Fruit fly (Drosophila melanogaster) S2 (cell line): ENCODE data around the gene Nulp1.

Experiments used
- CG8478 ChIP-seq: fragments of >200 bp; optimal IDR thresholded peaks from 2 replicates; lab custom pipeline; 2018
- CTCF ChIP-seq, 2 experiments: fragments of >200 bp; optimal IDR thresholded peaks; 2 replicates each; lab custom pipeline; 2018

The Nulp1 gene

DNA sequence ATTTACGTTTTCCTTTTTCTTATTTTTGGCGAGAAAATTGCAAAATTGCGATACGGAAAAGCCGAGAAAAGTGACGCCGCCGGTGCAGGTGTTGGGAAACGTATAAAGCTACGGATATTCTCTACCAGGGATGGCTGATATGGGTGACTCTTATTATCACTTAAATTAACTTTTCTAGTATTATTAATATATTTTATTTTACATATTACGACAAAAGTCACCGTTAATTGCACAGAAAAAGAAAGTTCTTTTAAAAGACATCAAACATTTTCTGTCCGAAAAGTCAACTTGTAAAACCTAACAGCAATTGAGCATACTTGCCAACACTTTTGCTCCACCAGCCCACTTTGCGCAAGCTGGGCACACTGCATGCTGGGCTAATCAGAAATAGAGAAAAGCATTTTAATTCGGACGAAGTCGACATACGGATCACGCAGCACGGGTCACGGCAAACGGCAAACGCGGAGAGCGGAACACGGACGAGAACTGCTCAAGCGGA lies 17.6 kb downstream of the Nulp1 start, which contains the start of the genes Cds and Uba2:
Cds (plus strand) TSS at position 51 of the 499 bp plus-strand sequence.
Uba2 (minus strand) TSS at position 107 of the 499 bp plus-strand sequence.
- TF ChIP-seq CG8478 (lab: Kevin White, UChicago) (no peak), CTCF (optimal IDR thresholded peaks at IDR 0.05; lab: Kevin White, UChicago) (no peak)

DNA sequence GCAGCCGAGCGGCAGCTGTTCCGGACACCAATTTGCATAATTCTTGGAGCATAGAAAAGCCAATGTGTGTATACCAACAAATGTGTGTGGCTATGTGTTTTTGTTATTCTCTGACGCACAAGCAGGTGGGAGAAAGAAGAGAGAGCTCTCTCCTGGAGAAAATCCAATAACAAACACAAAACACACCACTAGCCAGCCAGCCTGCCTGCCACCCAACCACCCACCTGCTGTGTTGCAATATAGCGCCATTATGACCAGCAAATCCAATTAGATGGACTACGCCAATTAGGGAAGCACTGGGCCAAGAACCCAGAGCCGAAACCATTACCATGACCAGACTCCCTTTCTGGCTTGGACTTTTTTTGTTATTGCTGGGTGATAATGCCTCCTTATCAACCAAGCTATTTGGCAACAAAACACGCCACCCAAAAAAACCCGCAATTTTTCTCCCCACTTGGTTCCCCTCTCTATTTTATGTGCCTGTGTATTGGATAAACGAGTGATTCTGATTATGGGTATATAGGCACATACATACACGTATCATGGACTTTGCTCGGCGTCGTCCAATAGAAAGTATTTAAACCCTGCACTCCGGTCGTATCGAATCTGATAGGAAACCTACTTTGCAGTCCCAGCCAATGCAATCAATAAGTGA lies 18.4 kb downstream of the Nulp1 start:
- TF ChIP-seq CG8478 (lab: Kevin White, UChicago) (no peak), CTCF (optimal IDR thresholded peaks at IDR 0.05; lab: Kevin White, UChicago) (no peak)

DNA sequence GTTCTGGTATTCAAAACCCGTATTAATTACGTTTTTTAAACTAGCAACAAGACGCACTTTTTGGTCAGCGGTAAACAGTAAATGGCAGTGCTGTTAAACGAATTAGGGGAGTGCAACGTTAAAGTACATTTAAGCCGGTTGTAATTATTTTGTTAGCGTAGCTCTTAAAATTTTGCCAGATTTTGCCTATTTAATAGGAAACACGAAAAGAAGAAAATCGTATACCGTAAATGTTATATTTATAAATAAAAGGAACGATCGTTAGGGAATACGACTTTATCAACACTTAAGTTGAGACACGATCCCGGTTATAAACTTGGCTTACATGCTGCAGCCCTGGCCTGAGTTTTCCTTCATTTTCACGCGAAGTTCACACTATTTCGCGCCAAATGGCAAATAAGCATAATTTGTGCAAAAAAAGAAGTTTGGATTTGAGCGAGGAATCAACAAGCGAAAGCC lies 27.3 kb downstream of the Nulp1 start, which contains the start of the genes Setx and mus301:
Setx (minus strand) TSS at position 51 of the 459 bp plus-strand sequence.
mus301 (plus strand) TSS at position 361 of the 459 bp plus-strand sequence.
- no peak for TF ChIP-seq CG8478 (lab: Kevin White, UChicago)
- peak in 1 of 2 experiments; percentile 24 for TF ChIP-seq CTCF (optimal IDR thresholded peaks at IDR 0.05; lab: Kevin White, UChicago)

DNA sequence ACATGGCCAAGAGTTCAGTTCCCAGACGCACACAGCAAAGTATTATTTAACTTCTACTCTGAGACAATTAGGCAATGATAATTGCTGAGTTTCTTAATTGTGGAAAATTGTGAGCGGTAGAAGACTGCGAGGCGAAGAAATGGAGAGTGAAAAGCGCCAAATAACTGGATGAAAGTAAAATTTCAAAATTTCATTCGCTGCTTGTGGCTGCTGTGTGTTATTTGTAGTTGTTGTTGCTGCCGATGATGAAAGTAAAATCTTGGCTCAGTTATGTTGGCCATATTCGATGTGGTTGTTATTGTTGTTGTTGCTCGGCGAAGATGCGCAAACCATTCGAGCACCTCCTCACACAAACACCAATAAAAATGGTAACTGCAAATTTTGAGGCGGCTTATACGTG lies 40.1 kb downstream of the Nulp1 start:
- TF ChIP-seq CTCF (optimal IDR thresholded peaks at IDR 0.05; lab: Kevin White, UChicago) (no peak), CG8478 (lab: Kevin White, UChicago) (no peak)

DNA sequence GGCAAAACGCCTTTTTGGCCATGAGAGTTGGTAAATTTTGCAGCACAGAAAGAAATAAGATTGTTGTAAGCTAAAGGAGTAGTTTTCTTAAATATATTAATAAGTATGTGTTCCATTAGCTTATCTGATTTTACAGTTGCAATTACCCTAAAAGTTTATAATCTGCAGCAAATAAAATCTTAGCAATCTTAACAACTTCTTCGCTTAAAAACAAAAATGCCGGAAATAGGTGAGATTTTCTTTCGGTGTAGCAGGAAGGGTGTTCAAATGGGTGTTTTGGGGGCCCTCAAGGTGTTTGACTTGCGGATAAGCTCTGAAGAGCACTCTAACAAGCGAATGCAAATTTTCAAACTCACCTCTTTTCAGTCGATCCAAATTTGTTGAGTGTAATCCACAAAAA lies 40.6 kb downstream of the Nulp1 start:
- TF ChIP-seq CG8478 (lab: Kevin White, UChicago) (no peak), CTCF (optimal IDR thresholded peaks at IDR 0.05; lab: Kevin White, UChicago) (no peak)

DNA sequence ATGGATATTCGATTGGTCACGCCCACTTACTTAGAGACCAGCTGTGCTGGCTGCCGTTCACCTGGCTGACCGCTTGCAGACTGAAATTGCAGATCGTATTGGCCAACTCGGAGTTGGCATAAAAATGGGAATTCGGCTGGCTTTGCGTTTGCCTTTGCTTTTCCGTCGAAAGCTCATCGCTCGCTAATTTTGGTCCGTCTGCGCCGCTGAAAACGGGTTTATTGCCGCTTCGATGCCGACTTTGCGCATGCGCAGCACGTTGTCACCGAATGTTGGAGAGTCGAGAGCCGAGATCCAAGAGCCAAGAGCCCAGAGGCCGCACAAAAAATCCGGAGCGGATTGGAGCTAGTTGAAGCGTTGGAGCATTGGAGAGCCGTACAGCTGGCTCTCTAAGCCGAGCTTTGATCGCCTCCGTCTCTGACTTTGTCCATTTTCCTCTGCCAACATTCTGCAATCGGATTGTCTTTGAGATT lies 41.6 kb downstream of the Nulp1 start, which contains the start of gene CG13676:
CG13676 (minus strand) TSS at position 87 of the 473 bp plus-strand sequence.
- TF ChIP-seq CG8478 (lab: Kevin White, UChicago) (no peak), CTCF (optimal IDR thresholded peaks at IDR 0.05; lab: Kevin White, UChicago) (no peak)

DNA sequence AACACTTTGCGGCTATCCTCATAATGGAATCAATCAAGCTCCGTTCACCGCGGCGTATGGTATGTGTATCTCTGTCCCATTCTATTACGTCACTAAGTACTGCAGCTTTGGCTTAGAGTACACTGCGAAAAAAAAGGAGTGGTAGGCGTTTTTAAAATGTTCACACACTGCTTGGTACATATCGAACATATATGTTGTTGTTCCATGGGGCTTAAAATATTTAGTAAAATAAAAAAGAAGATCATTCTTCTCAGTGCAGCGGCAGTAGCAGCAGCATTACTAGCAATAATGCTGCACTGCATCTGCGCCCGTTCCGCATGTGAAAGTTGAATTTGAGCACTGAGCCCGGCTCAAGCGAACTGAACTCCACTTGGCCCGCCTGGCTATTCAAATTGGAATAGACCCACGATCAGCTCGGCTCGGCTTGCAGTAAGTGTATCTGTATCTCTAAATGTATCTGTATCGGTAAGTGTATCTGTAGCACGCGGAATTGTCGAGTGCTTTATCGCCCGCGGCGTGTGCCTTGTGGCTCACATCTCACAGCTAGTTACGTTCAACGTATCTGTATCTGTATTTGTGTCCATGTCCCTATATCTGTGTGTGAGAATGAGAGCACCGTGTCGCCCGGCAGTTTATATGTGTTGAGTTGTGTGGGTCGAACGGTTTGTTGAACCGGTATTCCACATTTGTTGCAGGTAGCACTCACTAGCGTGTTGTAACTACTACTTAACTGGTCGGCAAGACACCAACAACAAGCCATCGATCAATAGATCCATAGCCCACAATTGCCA lies 43.2 kb downstream of the Nulp1 start:
- no peak for TF ChIP-seq CG8478 (lab: Kevin White, UChicago)
- TF ChIP-seq CTCF (optimal IDR thresholded peaks at IDR 0.05; lab: Kevin White, UChicago), result no peak

DNA sequence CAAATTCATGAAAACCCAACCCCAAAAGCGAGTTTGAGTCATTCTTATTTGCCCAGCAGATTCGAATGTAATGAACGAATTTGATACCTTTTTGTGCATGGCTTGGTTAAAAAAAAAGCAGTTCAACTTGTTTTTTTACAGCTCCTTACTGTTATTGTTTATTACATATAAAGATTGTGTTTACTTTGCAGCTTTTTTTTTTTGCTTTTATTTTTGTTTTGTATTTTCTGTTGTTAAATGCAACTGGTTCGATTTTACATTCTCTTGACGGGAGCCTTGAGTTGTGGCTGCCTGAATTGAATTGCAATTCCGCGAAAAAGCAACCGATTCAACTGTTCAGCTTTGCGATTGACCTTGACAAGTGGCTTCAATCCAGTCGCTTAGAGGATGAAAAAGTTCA lies 44.4 kb downstream of the Nulp1 start:
- no peak for TF ChIP-seq CTCF (optimal IDR thresholded peaks at IDR 0.05; lab: Kevin White, UChicago)
- no peak for TF ChIP-seq CG8478 (lab: Kevin White, UChicago)

DNA sequence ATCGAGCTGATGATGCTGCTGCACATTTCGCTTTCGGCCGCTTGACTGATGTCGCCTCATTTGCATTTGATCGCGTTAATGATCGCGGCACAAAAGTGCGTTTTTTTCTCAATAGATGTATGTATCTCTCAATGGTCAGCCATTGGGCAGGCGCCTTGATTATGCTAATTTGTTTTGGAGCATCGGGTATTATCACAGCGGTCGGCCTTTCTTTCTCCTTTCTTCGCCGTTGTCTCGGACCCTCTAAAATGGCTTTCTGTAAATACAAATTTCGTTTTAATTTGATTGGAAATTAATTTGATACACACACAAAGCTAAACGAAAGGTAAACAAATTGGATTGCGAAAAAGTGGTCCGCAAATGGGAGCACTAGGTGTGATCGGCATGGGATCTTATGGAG lies 45.2 kb downstream of the Nulp1 start:
- TF ChIP-seq CTCF (optimal IDR thresholded peaks at IDR 0.05; lab: Kevin White, UChicago), result no peak

DNA sequence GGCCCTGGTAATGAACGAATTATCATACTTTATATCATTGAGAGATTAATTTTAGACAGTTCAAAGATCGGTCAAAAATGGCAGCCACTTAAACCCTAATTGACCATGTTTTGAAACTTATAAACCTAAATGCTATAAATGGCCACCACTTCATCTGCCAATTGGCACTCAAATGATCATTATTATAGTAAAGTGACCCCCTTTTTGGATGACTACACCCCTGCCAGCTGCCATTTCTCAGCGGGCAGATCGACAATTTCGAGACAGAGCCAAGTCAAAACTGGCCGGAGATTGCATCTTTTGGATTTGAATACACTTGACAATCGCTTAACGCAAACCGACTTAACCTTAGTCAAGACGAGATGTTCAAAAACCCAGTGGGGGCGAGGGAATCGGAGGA lies 46.0 kb downstream of the Nulp1 start:
- TF ChIP-seq CG8478 (lab: Kevin White, UChicago), result no peak
- TF ChIP-seq CTCF (optimal IDR thresholded peaks at IDR 0.05; lab: Kevin White, UChicago), result no peak

DNA sequence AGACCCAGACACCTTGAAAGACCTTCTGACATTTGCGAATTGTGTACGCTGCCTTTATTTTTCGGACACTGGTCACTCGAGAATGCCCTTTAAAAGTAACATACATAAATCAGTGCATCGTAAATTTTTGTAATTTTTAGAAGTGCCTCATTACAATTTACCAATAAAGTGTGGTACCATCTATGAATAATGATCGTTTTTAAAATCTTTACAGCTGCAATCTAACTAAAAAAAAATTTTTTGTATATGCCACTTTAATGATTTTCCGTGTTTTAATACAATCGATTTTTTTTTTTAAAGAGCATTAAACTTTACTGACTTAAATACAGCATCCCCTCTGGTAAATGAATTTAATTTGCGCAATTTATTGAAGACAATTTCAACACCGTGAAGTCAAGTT lies 46.9 kb downstream of the Nulp1 start:
- TF ChIP-seq CTCF (optimal IDR thresholded peaks at IDR 0.05; lab: Kevin White, UChicago) (no peak), CG8478 (lab: Kevin White, UChicago) (no peak)

DNA sequence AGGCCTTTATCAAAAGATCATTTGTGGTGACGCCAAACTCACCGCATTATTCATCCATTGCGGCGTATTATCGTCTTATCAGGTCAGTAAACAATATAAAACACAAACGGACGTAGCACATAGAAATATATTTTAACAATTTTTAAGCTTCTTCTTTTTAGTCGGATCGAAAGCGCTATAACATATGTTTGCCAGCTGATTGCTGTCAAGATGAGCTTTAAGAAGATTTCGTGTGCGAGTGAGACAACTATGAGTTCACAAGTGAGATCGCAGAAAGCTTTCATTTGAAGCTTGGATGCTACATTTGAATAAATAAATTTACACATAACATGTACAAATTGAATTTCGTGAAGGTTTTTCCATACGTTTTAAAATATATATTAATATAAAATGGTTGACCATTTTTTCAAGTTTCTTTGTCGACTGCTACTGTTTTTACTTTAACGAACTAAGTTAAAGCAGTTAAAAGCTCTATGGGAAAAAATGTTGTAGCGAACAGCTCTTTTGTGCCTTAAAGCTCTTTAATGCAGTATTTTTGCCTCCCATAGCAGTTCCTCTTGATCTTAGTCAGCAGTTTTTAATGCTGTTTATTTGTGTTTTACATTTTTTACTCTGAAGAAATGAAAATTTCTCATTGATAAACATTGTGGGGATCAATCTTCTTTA lies 48.7 kb downstream of the Nulp1 start, which contains the start of gene CG42445:
CG42445 (minus strand) TSS at position 186 of the 666 bp plus-strand sequence.
- TF ChIP-seq CTCF (optimal IDR thresholded peaks at IDR 0.05; lab: Kevin White, UChicago), result no peak
- TF ChIP-seq CG8478 (lab: Kevin White, UChicago), result no peak

DNA sequence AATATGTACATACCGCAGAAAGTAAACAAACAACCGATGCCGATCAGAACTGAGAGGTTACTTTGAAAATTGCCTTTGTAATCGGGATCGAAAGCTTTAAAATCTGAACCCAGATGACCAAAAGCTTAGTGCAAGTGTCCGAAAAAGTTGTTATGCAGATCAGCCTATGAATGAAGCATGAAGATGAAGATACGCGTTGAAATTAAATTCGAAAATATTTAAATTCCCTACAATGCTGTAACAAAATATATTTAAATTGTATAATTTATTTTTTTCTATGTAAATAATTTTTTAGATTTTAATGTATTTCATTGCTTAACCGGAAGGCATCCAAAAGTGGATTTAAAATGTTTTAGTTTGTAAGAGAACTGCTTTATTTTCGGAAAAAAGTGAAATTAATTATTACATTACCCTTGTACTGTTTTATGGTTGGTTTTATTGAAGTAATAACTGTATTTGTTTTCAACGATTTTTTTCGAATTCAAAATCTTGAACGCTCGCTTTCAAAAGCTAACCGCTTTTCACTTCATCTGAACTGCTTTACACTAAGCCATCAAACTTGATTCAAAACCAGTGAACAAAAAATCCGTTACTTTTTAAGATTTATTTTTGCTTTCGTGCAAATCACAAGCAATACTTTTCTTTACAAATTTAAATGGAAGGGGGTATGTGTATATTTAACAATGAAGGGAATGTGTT lies 49.7 kb downstream of the Nulp1 start, which contains the start of gene CG43886:
CG43886 (minus strand) TSS at position 51 of the 699 bp plus-strand sequence.
- TF ChIP-seq CG8478 (lab: Kevin White, UChicago) (no peak), CTCF (optimal IDR thresholded peaks at IDR 0.05; lab: Kevin White, UChicago) (no peak)
